Fruit fly (Drosophila melanogaster) whole organism, embryonic: ENCODE results near the gene CG34296.
A peak's percentile ranks its signal among the peaks of the same experiment; 100 is the strongest.

ENCODE experiments used
- ATbp ChIP-seq: fragments of 200-800 bp; sonication (Bioruptor generic); optimal IDR thresholded peaks from 2 replicates; lab custom pipeline; 2017; ENCODE audit warnings: missing biosample characterization, mild to moderate bottlenecking, missing genetic modification characterization, missing genetic modification reagents
- Aef1 ChIP-seq: fragments of 200-800 bp; sonication (Bioruptor generic); IDR thresholded peaks from 3 replicates; pipeline ENCODE4 v1.3.6; 2022; ENCODE audit warnings: missing biosample characterization, missing genetic modification characterization
- C15 ChIP-seq: fragments of 200-800 bp; sonication (Bioruptor generic); IDR thresholded peaks from 3 replicates; pipeline ENCODE4 v1.3.6; 2022; ENCODE audit warnings: missing biosample characterization, missing genetic modification characterization
- CG10366 ChIP-seq: fragments of 200-800 bp; sonication (Bioruptor generic); IDR thresholded peaks from 2 replicates; pipeline ENCODE4 v1.3.6; 2022; ENCODE audit warnings: missing biosample characterization, missing genetic modification characterization
- CG11560 ChIP-seq: fragments of 200-800 bp; sonication (Bioruptor generic); IDR thresholded peaks from 3 replicates; pipeline ENCODE4 v1.3.6; 2022; ENCODE audit warnings: missing biosample characterization, missing genetic modification characterization
- CG11695 ChIP-seq: fragments of 200-800 bp; sonication (Bioruptor generic); IDR thresholded peaks from 3 replicates; pipeline ENCODE4 v1.3.6; 2022; ENCODE audit warnings: missing biosample characterization, missing genetic modification characterization
- CG12236 ChIP-seq: fragments of 200-800 bp; sonication (Bioruptor generic); optimal IDR thresholded peaks from 2 replicates; lab custom pipeline; 2016; ENCODE audit warnings: missing biosample characterization, missing genetic modification characterization
- CG15073 ChIP-seq: fragments of 200-800 bp; sonication (Bioruptor generic); optimal IDR thresholded peaks from 2 replicates; lab custom pipeline; 2016; ENCODE audit warnings: missing biosample characterization, missing genetic modification characterization
- CG1647 ChIP-seq: fragments of 200-800 bp; sonication (Bioruptor generic); optimal IDR thresholded peaks from 3 replicates; lab custom pipeline; 2016; ENCODE audit warnings: missing biosample characterization, missing genetic modification characterization
- CG16813 ChIP-seq: fragments of 200-800 bp; sonication (Bioruptor generic); IDR thresholded peaks from 3 replicates; pipeline ENCODE4 v1.3.6; 2022; ENCODE audit warnings: missing biosample characterization, missing genetic modification characterization; ENCODE audit not compliant: partially characterized antibody
- CG18011 ChIP-seq: fragments of 200-800 bp; sonication (Bioruptor generic); optimal IDR thresholded peaks from 2 replicates; lab custom pipeline; 2017; ENCODE audit warnings: missing biosample characterization, missing genetic modification characterization, mild to moderate bottlenecking, moderate library complexity, missing genotype
- CG18262 ChIP-seq: fragments of 200-800 bp; optimal IDR thresholded peaks from 3 replicates; lab custom pipeline; 2019; ENCODE audit warnings: missing biosample characterization, mild to moderate bottlenecking, missing genetic modification characterization, moderate library complexity
- CG1832 ChIP-seq: fragments of 200-800 bp; sonication (Bioruptor generic); optimal IDR thresholded peaks from 2 replicates; lab custom pipeline; 2017; ENCODE audit warnings: missing biosample characterization, mild to moderate bottlenecking, missing genetic modification characterization, inconsistent platforms
- CG3281 ChIP-seq: fragments of 200-800 bp; sonication (Bioruptor generic); optimal IDR thresholded peaks from 3 replicates; lab custom pipeline; 2017; ENCODE audit warnings: missing biosample characterization, mild to moderate bottlenecking, missing genetic modification characterization
- CG4328 ChIP-seq: fragments of 200-800 bp; sonication (Bioruptor generic); optimal IDR thresholded peaks from 3 replicates; lab custom pipeline; 2017; ENCODE audit warnings: missing biosample characterization, missing genetic modification reagents, missing genetic modification characterization
- CG4360 ChIP-seq: fragments of 200-800 bp; sonication (Bioruptor generic); IDR thresholded peaks from 2 replicates; pipeline ENCODE4 v1.3.6; 2022; ENCODE audit warnings: missing biosample characterization, missing genetic modification characterization
- CG6765 ChIP-seq: fragments of 200-800 bp; sonication (Bioruptor generic); optimal IDR thresholded peaks from 3 replicates; lab custom pipeline; 2017; ENCODE audit warnings: missing biosample characterization, mild to moderate bottlenecking, missing genetic modification characterization
- CG6854 ChIP-seq: fragments of 200-800 bp; sonication (Bioruptor generic); optimal IDR thresholded peaks from 3 replicates; lab custom pipeline; 2017; ENCODE audit warnings: missing biosample characterization, mild to moderate bottlenecking, missing genetic modification characterization
- CG7839 ChIP-seq: fragments of 200-800 bp; sonication (Bioruptor generic); optimal IDR thresholded peaks from 3 replicates; lab custom pipeline; 2018; ENCODE audit warnings: missing biosample characterization, mild to moderate bottlenecking, missing genetic modification characterization, moderate library complexity
- CG9876 ChIP-seq: fragments of 200-800 bp; sonication (Bioruptor generic); optimal IDR thresholded peaks from 2 replicates; lab custom pipeline; 2016; ENCODE audit warnings: missing biosample characterization, missing genetic modification characterization
- Dek ChIP-seq: fragments of 200-800 bp; sonication (Bioruptor generic); optimal IDR thresholded peaks from 3 replicates; lab custom pipeline; 2019; ENCODE audit warnings: missing biosample characterization, mild to moderate bottlenecking, missing genetic modification characterization, moderate library complexity
- Drgx ChIP-seq: fragments of 200-800 bp; sonication (Bioruptor generic); IDR thresholded peaks from 2 replicates; pipeline ENCODE4 v1.3.6; 2022; ENCODE audit warnings: missing biosample characterization, missing genetic modification characterization
- Ets65A ChIP-seq: fragments of 200-800 bp; sonication (Bioruptor generic); peaks from one replicate; lab custom pipeline; 2016; ENCODE audit warnings: missing biosample characterization, missing genetic modification characterization
- Gug ChIP-seq: fragments of 200-800 bp; sonication (Bioruptor generic); IDR thresholded peaks from 4 replicates; pipeline ENCODE4 v1.3.6; 2022; ENCODE audit warnings: missing biosample characterization, missing genetic modification characterization
- H2.0 ChIP-seq: fragments of 200-800 bp; sonication (Bioruptor generic); IDR thresholded peaks from 2 replicates; pipeline ENCODE4 v1.3.6; 2022; ENCODE audit warnings: missing biosample characterization, missing genetic modification characterization
- Hey ChIP-seq: fragments of 200-800 bp; sonication (Bioruptor generic); optimal IDR thresholded peaks from 3 replicates; lab custom pipeline; 2018; ENCODE audit warnings: missing biosample characterization, mild to moderate bottlenecking, missing genetic modification characterization
- Mes4 ChIP-seq: fragments of 200-800 bp; sonication (Bioruptor generic); optimal IDR thresholded peaks from 2 replicates; lab custom pipeline; 2016; ENCODE audit warnings: missing biosample characterization, missing genetic modification characterization
- Nf-YB ChIP-seq: fragments of 200-800 bp; sonication (Bioruptor generic); optimal IDR thresholded peaks from 3 replicates; lab custom pipeline; 2019; ENCODE audit warnings: missing biosample characterization, mild to moderate bottlenecking, missing genetic modification characterization, moderate library complexity
- Nf-YC ChIP-seq: fragments of 200-800 bp; optimal IDR thresholded peaks from 3 replicates; lab custom pipeline; 2019; ENCODE audit warnings: missing biosample characterization, mild to moderate bottlenecking, missing genetic modification characterization, moderate library complexity
- ab ChIP-seq: fragments of 200-800 bp; sonication (Bioruptor generic); optimal IDR thresholded peaks from 2 replicates; lab custom pipeline; 2016; ENCODE audit warnings: missing biosample characterization, missing genetic modification characterization
- cg ChIP-seq: fragments of 200-800 bp; sonication (Bioruptor generic); optimal IDR thresholded peaks from 3 replicates; lab custom pipeline; 2019; ENCODE audit warnings: missing biosample characterization, mild to moderate bottlenecking, missing genetic modification characterization, moderate library complexity
- chm ChIP-seq: fragments of 200-800 bp; sonication (Bioruptor generic); IDR thresholded peaks from 2 replicates; pipeline ENCODE4 v1.3.6; 2022; ENCODE audit warnings: missing biosample characterization, missing genetic modification characterization
- chn ChIP-seq: fragments of 200-800 bp; sonication (Bioruptor generic); optimal IDR thresholded peaks from 2 replicates; lab custom pipeline; 2016; ENCODE audit warnings: missing biosample characterization, missing genetic modification characterization
- danr ChIP-seq: fragments of 200-800 bp; sonication (Bioruptor generic); IDR thresholded peaks from 2 replicates; pipeline ENCODE4 v1.3.6; 2022; ENCODE audit warnings: missing biosample characterization, missing genetic modification characterization
- disco-r ChIP-seq: fragments of 200-800 bp; sonication (Bioruptor generic); optimal IDR thresholded peaks from 2 replicates; lab custom pipeline; 2016; ENCODE audit warnings: missing biosample characterization, missing genetic modification characterization
- dm ChIP-seq: fragments of 200-800 bp; sonication (Bioruptor generic); optimal IDR thresholded peaks from 3 replicates; lab custom pipeline; 2016; ENCODE audit warnings: missing biosample characterization, missing genetic modification characterization
- gro ChIP-seq: fragments of 200-800 bp; sonication (Bioruptor generic); optimal IDR thresholded peaks from 2 replicates; lab custom pipeline; 2016; ENCODE audit warnings: missing biosample characterization, missing genetic modification characterization
- gt ChIP-seq: fragments of 200-800 bp; sonication (Bioruptor generic); IDR thresholded peaks from 2 replicates; pipeline ENCODE4 v1.3.6; 2022; ENCODE audit warnings: missing biosample characterization, missing genetic modification characterization
- hbn ChIP-seq: fragments of 200-800 bp; sonication (Bioruptor generic); IDR thresholded peaks from 2 replicates; pipeline ENCODE4 v1.3.6; 2022; ENCODE audit warnings: missing biosample characterization, missing genetic modification characterization; ENCODE audit not compliant: partially characterized antibody
- her ChIP-seq: fragments of 200-800 bp; sonication (Bioruptor generic); optimal IDR thresholded peaks from 2 replicates; lab custom pipeline; 2016; ENCODE audit warnings: missing biosample characterization, missing genetic modification characterization
- inv ChIP-seq: fragments of 200-800 bp; sonication (Bioruptor generic); IDR thresholded peaks from 2 replicates; pipeline ENCODE4 v1.3.6; 2022; ENCODE audit warnings: missing biosample characterization, missing genetic modification characterization; ENCODE audit not compliant: partially characterized antibody
- lola ChIP-seq, 3 experiments: fragments of >200 bp in 2 of 3; fragments of 200-800 bp in 1 of 3; sonication (Bioruptor generic) in 1 of 3; optimal IDR thresholded peaks; 2 replicates each; lab custom pipeline; 2017 to 2019; ENCODE audit warnings: missing biosample characterization in 3 of 3, missing genetic modification characterization in 3 of 3, mild to moderate bottlenecking in 1 of 3, moderate library complexity in 1 of 3
- lov ChIP-seq, 2 experiments: fragments of 200-800 bp in 1 of 2; fragments of >200 bp in 1 of 2; sonication (Bioruptor generic) in 1 of 2; IDR thresholded peaks in 1 of 2; optimal IDR thresholded peaks in 1 of 2; 2 replicates in 1 of 2; 3 replicates in 1 of 2; pipeline versions ENCODE4 v1.3.6 to Lab custom; 2017 to 2022; ENCODE audit warnings: missing biosample characterization in 1 of 2, missing genetic modification characterization in 1 of 2
- oc ChIP-seq: fragments of 200-800 bp; sonication (Bioruptor generic); optimal IDR thresholded peaks from 2 replicates; lab custom pipeline; 2018; ENCODE audit warnings: missing biosample characterization, mild to moderate bottlenecking, missing genetic modification characterization, moderate library complexity
- phol ChIP-seq: fragments of 200-800 bp; sonication (Bioruptor generic); optimal IDR thresholded peaks from 3 replicates; lab custom pipeline; 2018; ENCODE audit warnings: missing biosample characterization, mild to moderate bottlenecking, missing genetic modification characterization, moderate library complexity
- sens ChIP-seq: fragments of 200-800 bp; sonication (Bioruptor generic); peaks from one replicate; lab custom pipeline; 2016; ENCODE audit warnings: missing biosample characterization, missing genetic modification characterization
- shn ChIP-seq: fragments of 200-800 bp; sonication (Bioruptor generic); optimal IDR thresholded peaks from 3 replicates; lab custom pipeline; 2016; ENCODE audit warnings: missing biosample characterization, missing genetic modification characterization
- slp2 ChIP-seq: fragments of 200-800 bp; sonication (Bioruptor generic); optimal IDR thresholded peaks from 2 replicates; lab custom pipeline; 2016; ENCODE audit warnings: missing biosample characterization, missing genetic modification characterization
- unpg ChIP-seq: fragments of 200-800 bp; sonication (Bioruptor generic); optimal IDR thresholded peaks from 3 replicates; lab custom pipeline; 2018; ENCODE audit warnings: missing biosample characterization, mild to moderate bottlenecking, missing genetic modification characterization, moderate library complexity
- vfl ChIP-seq: fragments of 200-800 bp; sonication (Bioruptor generic); optimal IDR thresholded peaks from 2 replicates; lab custom pipeline; 2016; ENCODE audit warnings: missing biosample characterization, missing genetic modification characterization

The CG34296 gene

dm6 chr3R:29705789-29706303 is 16.5 kb upstream of the CG34296 start (continued):
- TF ChIP-seq shn (GFP tag; lab: Kevin White, UChicago) (no peak), danr (GFP tag; lab: Robert Waterston, UW) (no peak), CG6854 (no peak), lov (optimal IDR thresholded peaks at IDR 0.05; lab: Kevin White, UChicago) (no peak), lov (GFP tag; IDR thresholded peaks at IDR 0.05; lab: Robert Waterston, UW) (no peak), Nf-YB (GFP tag; lab: Kevin White, UChicago) (peak; percentile 79), Drgx (GFP tag; lab: Robert Waterston, UW) (no peak), vfl (GFP tag; lab: Kevin White, UChicago) (no peak), slp2 (GFP tag; lab: Kevin White, UChicago) (no peak), CG3281 (GFP tag; lab: Kevin White, UChicago) (no peak), ATbp (GFP tag; lab: Kevin White, UChicago) (peak; percentile 16), her (GFP tag; lab: Kevin White, UChicago) (no peak), chn (GFP tag; lab: Kevin White, UChicago) (no peak), CG16813 (no peak), gro (no peak), CG12236 (GFP tag; lab: Kevin White, UChicago) (no peak), Gug (GFP tag; lab: Robert Waterston, UW) (no peak), CG18262 (peak; percentile 2), chm (no peak), Nf-YC (tag; lab: Kevin White, UChicago) (peak; percentile 55), ab (no peak), CG7839 (tag; lab: Kevin White, UChicago) (peak; percentile 12), CG11560 (no peak), lola (GFP tag; optimal IDR thresholded peaks at IDR 0.05; lab: Kevin White, UChicago) (no peak), C15 (GFP tag; lab: Robert Waterston, UW) (no peak), CG1647 (GFP tag; lab: Kevin White, UChicago) (no peak), Aef1 (no peak), CG9876 (no peak), cg (GFP tag; lab: Kevin White, UChicago) (no peak), inv (GFP tag; lab: Robert Waterston, UW) (no peak), CG6765 (GFP tag; lab: Kevin White, UChicago) (no peak), CG4328 (GFP tag; lab: Kevin White, UChicago) (no peak)

- TF ChIP-seq CG4360 (peak; percentile 55; the same call in 1 of the 2 replicates), Hey (tag; lab: Kevin White, UChicago) (peak; percentile 72), oc (peak; percentile 70), H2.0 (GFP tag; lab: Robert Waterston, UW) (no peak)
These were observed 15.1 kb upstream of the CG34296 start for dm6 chr3R:29707258-29707657.

DNA sequence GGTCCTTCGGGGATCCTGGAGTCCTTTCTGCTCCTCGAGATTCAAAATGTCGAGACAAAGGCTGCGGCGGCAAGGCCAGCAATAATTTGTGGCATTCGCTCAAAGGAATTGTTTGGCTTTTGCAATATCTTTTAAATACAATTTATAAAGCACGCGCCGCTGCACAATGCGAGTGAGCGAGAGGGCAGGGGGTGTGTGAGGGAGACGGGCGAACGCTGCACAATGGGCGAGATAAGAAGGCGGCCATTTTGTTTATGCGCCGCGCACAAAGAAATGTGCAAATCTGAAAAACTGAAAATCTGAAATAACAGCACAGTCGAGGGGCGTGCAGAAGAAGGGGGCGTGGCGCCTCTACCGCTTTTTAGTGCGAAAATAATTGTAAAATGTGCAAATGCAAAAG is 14.0 kb upstream of the CG34296 start:
- TF ChIP-seq Mes4 (GFP tag; lab: Kevin White, UChicago) (no peak), Ets65A (GFP tag; lab: Kevin White, UChicago) (no peak), Nf-YC (tag; lab: Kevin White, UChicago) (peak; percentile 41), phol (tag; lab: Kevin White, UChicago) (peak; percentile 7), gt (GFP tag; lab: Robert Waterston, UW) (no peak), CG15073 (GFP tag; lab: Kevin White, UChicago) (no peak), hbn (GFP tag; lab: Robert Waterston, UW) (no peak), Dek (tag; lab: Kevin White, UChicago) (no peak), CG11695 (GFP tag; lab: Robert Waterston, UW) (no peak), CG1832 (GFP tag; lab: Kevin White, UChicago) (peak; percentile 50), Nf-YB (GFP tag; lab: Kevin White, UChicago) (peak; percentile 9), dm (GFP tag; lab: Kevin White, UChicago) (no peak), unpg (GFP tag; lab: Kevin White, UChicago) (no peak), CG10366 (GFP tag; lab: Robert Waterston, UW) (no peak), sens (peak; percentile 44), disco-r (no peak), CG18011 (GFP tag; lab: Kevin White, UChicago) (no peak)
